Fruit fly (Drosophila melanogaster) whole organism, embryonic: ENCODE measurements around the gene mRpL15.

Experiments
- B-H1 ChIP-seq: fragments of 200-800 bp; sonication (Bioruptor generic); IDR thresholded peaks from 3 replicates; pipeline ENCODE4 v1.3.6; 2022; ENCODE audit warnings: missing biosample characterization, missing genetic modification characterization
- Blimp-1 ChIP-seq: fragments of 200-800 bp; sonication (Bioruptor generic); optimal IDR thresholded peaks from 3 replicates; lab custom pipeline; 2018; ENCODE audit warnings: missing biosample characterization, missing genetic modification characterization, mild to moderate bottlenecking, moderate library complexity, missing genetic modification reagents
- CG10366 ChIP-seq: fragments of 200-800 bp; sonication (Bioruptor generic); IDR thresholded peaks from 2 replicates; pipeline ENCODE4 v1.3.6; 2022; ENCODE audit warnings: missing biosample characterization, missing genetic modification characterization
- CG10431 ChIP-seq: fragments of 200-800 bp; sonication (Bioruptor generic); optimal IDR thresholded peaks from 3 replicates; lab custom pipeline; 2018; ENCODE audit warnings: missing biosample characterization, mild to moderate bottlenecking, missing genetic modification characterization
- CG10543 ChIP-seq: fragments of 200-800 bp; sonication (Bioruptor generic); optimal IDR thresholded peaks from 3 replicates; lab custom pipeline; 2017; ENCODE audit warnings: missing biosample characterization, mild to moderate bottlenecking, missing genetic modification characterization, moderate library complexity
- CG12155 ChIP-seq: fragments of 200-800 bp; sonication (Bioruptor generic); optimal IDR thresholded peaks from 3 replicates; lab custom pipeline; 2016; ENCODE audit warnings: missing biosample characterization, missing genetic modification characterization
- CG13296 ChIP-seq: fragments of 200-800 bp; sonication (Bioruptor generic); optimal IDR thresholded peaks from 3 replicates; lab custom pipeline; 2018; ENCODE audit warnings: missing biosample characterization, mild to moderate bottlenecking, missing genetic modification characterization
- CG1602 ChIP-seq: fragments of 200-800 bp; sonication (Bioruptor generic); optimal IDR thresholded peaks from 3 replicates; lab custom pipeline; 2016; ENCODE audit warnings: missing biosample characterization, missing genetic modification characterization
- CG1647 ChIP-seq: fragments of 200-800 bp; sonication (Bioruptor generic); optimal IDR thresholded peaks from 3 replicates; lab custom pipeline; 2016; ENCODE audit warnings: missing biosample characterization, missing genetic modification characterization
- CG17802 ChIP-seq: fragments of 200-800 bp; sonication (Bioruptor generic); optimal IDR thresholded peaks from 2 replicates; lab custom pipeline; 2018; ENCODE audit warnings: missing biosample characterization, mild to moderate bottlenecking, missing genetic modification characterization, moderate library complexity
- CG1792 ChIP-seq: fragments of 200-800 bp; sonication (Bioruptor generic); optimal IDR thresholded peaks from 2 replicates; lab custom pipeline; 2016; ENCODE audit warnings: missing biosample characterization, missing genetic modification characterization
- CG18476 ChIP-seq: fragments of 200-800 bp; sonication (Bioruptor generic); optimal IDR thresholded peaks from 2 replicates; lab custom pipeline; 2016; ENCODE audit warnings: missing biosample characterization, mild to moderate bottlenecking, missing genetic modification characterization
- CG30431 ChIP-seq: fragments of 200-800 bp; sonication (Bioruptor generic); optimal IDR thresholded peaks from 2 replicates; lab custom pipeline; 2017; ENCODE audit warnings: missing biosample characterization, missing genetic modification characterization
- CG3163 ChIP-seq: fragments of 200-800 bp; sonication (Bioruptor generic); optimal IDR thresholded peaks from 3 replicates; lab custom pipeline; 2016; ENCODE audit warnings: missing biosample characterization, missing genetic modification characterization
- CG32772 ChIP-seq: fragments of 200-800 bp; sonication (Bioruptor generic); IDR thresholded peaks from 2 replicates; pipeline ENCODE4 v1.3.6; 2022; ENCODE audit warnings: missing biosample characterization, missing genetic modification characterization
- CG34376 ChIP-seq: fragments of 200-800 bp; sonication (Bioruptor generic); optimal IDR thresholded peaks from 2 replicates; lab custom pipeline; 2018; ENCODE audit warnings: missing biosample characterization, mild to moderate bottlenecking, missing genetic modification characterization
- CG5245 ChIP-seq: fragments of 200-800 bp; sonication (Bioruptor generic); optimal IDR thresholded peaks from 3 replicates; lab custom pipeline; 2016; ENCODE audit warnings: missing biosample characterization, missing genetic modification characterization
- CG5953 ChIP-seq: fragments of 200-800 bp; sonication (Bioruptor generic); IDR thresholded peaks from 2 replicates; pipeline ENCODE4 v1.3.6; 2022; ENCODE audit warnings: missing biosample characterization, missing genetic modification characterization
- CG7786 ChIP-seq: fragments of 200-800 bp; sonication (Bioruptor generic); optimal IDR thresholded peaks from 2 replicates; lab custom pipeline; 2016; ENCODE audit warnings: missing biosample characterization, missing genetic modification characterization
- CG7839 ChIP-seq: fragments of 200-800 bp; sonication (Bioruptor generic); optimal IDR thresholded peaks from 3 replicates; lab custom pipeline; 2018; ENCODE audit warnings: missing biosample characterization, mild to moderate bottlenecking, missing genetic modification characterization, moderate library complexity
- CG7963 ChIP-seq: fragments of 200-800 bp; sonication (Bioruptor generic); IDR thresholded peaks from 3 replicates; pipeline ENCODE4 v1.3.6; 2022; ENCODE audit warnings: missing biosample characterization, missing genetic modification characterization; ENCODE audit not compliant: partially characterized antibody
- CG8281 ChIP-seq: fragments of 200-800 bp; sonication (Bioruptor generic); optimal IDR thresholded peaks from 2 replicates; lab custom pipeline; 2018; ENCODE audit warnings: missing biosample characterization, mild to moderate bottlenecking, missing genetic modification characterization, moderate library complexity
- CkIIα-i1 ChIP-seq: fragments of 200-800 bp; sonication (Bioruptor generic); IDR thresholded peaks from 2 replicates; pipeline ENCODE4 v1.3.6; 2022; ENCODE audit warnings: missing biosample characterization, missing genetic modification characterization
- D19A ChIP-seq: fragments of 200-800 bp; optimal IDR thresholded peaks from 3 replicates; lab custom pipeline; 2019; ENCODE audit warnings: missing biosample characterization, mild to moderate bottlenecking, missing genetic modification characterization, moderate library complexity
- Dbx ChIP-seq: fragments of 200-800 bp; sonication (Bioruptor generic); IDR thresholded peaks from 3 replicates; pipeline ENCODE4 v1.3.6; 2022; ENCODE audit warnings: missing biosample characterization, missing genetic modification characterization
- E2f2 ChIP-seq: fragments of 200-800 bp; sonication (Bioruptor generic); IDR thresholded peaks from 2 replicates; pipeline ENCODE4 v1.3.6; 2022; ENCODE audit warnings: missing biosample characterization, missing genetic modification characterization
- Elba2 ChIP-seq: fragments of 200-800 bp; sonication (Bioruptor generic); optimal IDR thresholded peaks from 3 replicates; lab custom pipeline; 2016; ENCODE audit warnings: missing biosample characterization, missing genetic modification characterization
- Hmr ChIP-seq: fragments of 200-800 bp; sonication (Bioruptor generic); optimal IDR thresholded peaks from 3 replicates; lab custom pipeline; 2017; ENCODE audit warnings: mild to moderate bottlenecking, missing biosample characterization, missing genetic modification reagents, missing genetic modification characterization
- Lhr ChIP-seq: fragments of 200-800 bp; sonication (Bioruptor generic); optimal IDR thresholded peaks from 3 replicates; lab custom pipeline; 2017; ENCODE audit warnings: mild to moderate bottlenecking, missing biosample characterization, missing genetic modification reagents, missing genetic modification characterization
- Mrtf ChIP-seq: fragments of 200-800 bp; sonication (Bioruptor generic); IDR thresholded peaks from 3 replicates; pipeline ENCODE4 v1.3.6; 2022; ENCODE audit warnings: missing biosample characterization, missing genetic modification characterization
- ci ChIP-seq: fragments of 200-800 bp; sonication (Bioruptor generic); IDR thresholded peaks from 3 replicates; pipeline ENCODE4 v1.3.6; 2022; ENCODE audit warnings: missing biosample characterization, missing genetic modification characterization
- crc ChIP-seq: fragments of 200-800 bp; sonication (Bioruptor generic); optimal IDR thresholded peaks from 2 replicates; lab custom pipeline; 2016; ENCODE audit warnings: missing biosample characterization, missing genetic modification characterization
- crol ChIP-seq: fragments of 200-800 bp; sonication (Bioruptor generic); IDR thresholded peaks from 2 replicates; pipeline ENCODE4 v1.3.6; 2022; ENCODE audit warnings: missing biosample characterization, missing genetic modification characterization
- dimm ChIP-seq: fragments of 200-800 bp; sonication (Bioruptor generic); IDR thresholded peaks from 2 replicates; pipeline ENCODE4 v1.3.6; 2022; ENCODE audit warnings: missing biosample characterization, missing genetic modification characterization
- dm ChIP-seq: fragments of 200-800 bp; sonication (Bioruptor generic); optimal IDR thresholded peaks from 3 replicates; lab custom pipeline; 2016; ENCODE audit warnings: missing biosample characterization, missing genetic modification characterization
- exex ChIP-seq: fragments of 200-800 bp; sonication (Bioruptor generic); optimal IDR thresholded peaks from 4 replicates; lab custom pipeline; 2018; ENCODE audit warnings: missing biosample characterization, mild to moderate bottlenecking, missing genetic modification characterization, moderate library complexity
- eyg ChIP-seq: fragments of 200-800 bp; sonication (Bioruptor generic); optimal IDR thresholded peaks from 3 replicates; lab custom pipeline; 2016; ENCODE audit warnings: missing biosample characterization, missing genetic modification characterization
- fd64A ChIP-seq: fragments of 200-800 bp; sonication (Bioruptor generic); optimal IDR thresholded peaks from 3 replicates; lab custom pipeline; 2018; ENCODE audit warnings: missing biosample characterization, mild to moderate bottlenecking, missing genetic modification characterization
- gcm2 ChIP-seq: fragments of 200-800 bp; sonication (Bioruptor generic); optimal IDR thresholded peaks from 2 replicates; lab custom pipeline; 2016; ENCODE audit warnings: missing biosample characterization, missing genetic modification characterization
- gro ChIP-seq: fragments of 200-800 bp; sonication (Bioruptor generic); optimal IDR thresholded peaks from 2 replicates; lab custom pipeline; 2016; ENCODE audit warnings: missing biosample characterization, missing genetic modification characterization
- ken ChIP-seq: fragments of 200-800 bp; sonication (Bioruptor generic); IDR thresholded peaks from 3 replicates; pipeline ENCODE4 v1.3.6; 2022; ENCODE audit warnings: missing biosample characterization, missing genetic modification characterization
- pita ChIP-seq: fragments of 200-800 bp; sonication (Bioruptor generic); optimal IDR thresholded peaks from 2 replicates; lab custom pipeline; 2017; ENCODE audit warnings: missing biosample characterization, mild to moderate bottlenecking, missing genetic modification characterization
- run ChIP-seq: fragments of 200-800 bp; sonication (Bioruptor generic); optimal IDR thresholded peaks from 3 replicates; lab custom pipeline; 2018; ENCODE audit warnings: missing biosample characterization, mild to moderate bottlenecking, missing genetic modification characterization
- seq ChIP-seq: fragments of 200-800 bp; sonication (Bioruptor generic); IDR thresholded peaks from 2 replicates; pipeline ENCODE4 v1.3.6; 2022; ENCODE audit warnings: missing biosample characterization, missing genetic modification characterization
- slou ChIP-seq: fragments of 200-800 bp; sonication (Bioruptor generic); optimal IDR thresholded peaks from 3 replicates; lab custom pipeline; 2016; ENCODE audit warnings: missing biosample characterization, missing genetic modification characterization
- tna ChIP-seq: fragments of 200-800 bp; sonication (Bioruptor generic); IDR thresholded peaks from 2 replicates; pipeline ENCODE4 v1.3.6; 2022; ENCODE audit warnings: missing biosample characterization, missing genetic modification characterization; ENCODE audit not compliant: partially characterized antibody
- tx ChIP-seq: fragments of 200-800 bp; sonication (Bioruptor generic); optimal IDR thresholded peaks from 2 replicates; lab custom pipeline; 2016; ENCODE audit warnings: missing biosample characterization, missing genetic modification characterization
- unc-4 ChIP-seq: fragments of 200-800 bp; sonication (Bioruptor generic); IDR thresholded peaks from 2 replicates; pipeline ENCODE4 v1.3.6; 2022; ENCODE audit warnings: missing biosample characterization, missing genetic modification characterization; ENCODE audit not compliant: partially characterized antibody

The mRpL15 gene

DNA sequence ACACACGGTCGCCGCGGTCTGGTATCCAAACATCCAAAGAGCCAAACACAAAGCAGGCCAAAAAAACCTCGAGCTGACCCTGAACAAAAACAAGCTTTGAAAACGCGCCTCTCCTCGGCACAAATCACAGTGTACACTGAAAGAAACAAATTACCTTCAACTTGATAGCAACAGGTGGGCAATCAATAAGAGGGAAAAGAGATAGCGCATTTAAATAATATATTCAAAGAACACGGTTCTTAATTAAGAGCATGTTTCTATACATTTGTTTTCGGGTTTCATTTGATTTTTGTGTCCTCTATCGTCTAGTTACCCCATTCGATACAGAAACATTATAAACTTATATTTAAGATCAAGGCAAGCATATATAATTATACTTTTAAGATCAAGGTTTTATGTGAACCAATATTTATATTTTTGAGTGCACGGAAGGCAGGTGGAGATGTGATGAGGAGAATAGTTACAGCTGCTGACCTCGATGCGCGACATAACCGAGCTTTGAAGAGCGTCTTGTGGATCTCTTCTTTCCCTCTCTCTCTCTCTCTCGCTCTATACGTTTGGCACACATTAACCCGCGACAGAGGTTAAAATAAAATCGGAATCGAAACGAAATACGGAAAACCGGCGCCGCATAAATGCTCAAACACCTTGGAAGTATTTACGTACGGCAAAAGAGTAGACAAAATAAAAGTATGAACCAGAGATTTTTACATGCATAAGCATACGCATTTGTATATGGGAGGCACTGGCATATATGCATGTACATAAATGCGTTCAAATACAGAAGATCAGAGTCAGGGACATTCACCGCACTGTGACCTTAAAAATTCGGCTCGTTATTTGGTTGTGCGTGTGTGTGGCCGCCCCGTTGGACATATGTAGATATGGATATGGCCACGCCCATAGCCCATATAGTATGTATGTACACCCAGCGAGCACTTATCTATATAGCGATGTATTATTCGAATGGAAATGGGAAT is 37.5 kb downstream of the mRpL15 start (continued):
- TF ChIP-seq CG5245 (GFP tag; lab: Kevin White, UChicago): peak; percentile 70
- TF ChIP-seq CG10543: peak; percentile 91
- peak; percentile 75 for TF ChIP-seq tx
- peak; percentile 23; the same call in 1 of the 2 replicates for TF ChIP-seq CG32772
- TF ChIP-seq B-H1: peak; percentile 67
- peak; percentile 79 for TF ChIP-seq gro
- peak; percentile 1; the same call in 1 of the 2 replicates for TF ChIP-seq unc-4 (GFP tag; lab: Robert Waterston, UW)
- no peak for TF ChIP-seq crol
- TF ChIP-seq CG1792 (GFP tag; lab: Kevin White, UChicago): peak; percentile 41
- peak; percentile 63; the same call in 1 of the 3 replicates for TF ChIP-seq Mrtf (GFP tag; lab: Robert Waterston, UW)
- TF ChIP-seq eyg (GFP tag; lab: Kevin White, UChicago): peak; percentile 47
- TF ChIP-seq dm (GFP tag; lab: Kevin White, UChicago): peak; percentile 47
- TF ChIP-seq CG34376: peak; percentile 71
- TF ChIP-seq CG10431 (GFP tag; lab: Kevin White, UChicago): peak; percentile 56
- peak; percentile 59; the same call in 2 of the 3 replicates for TF ChIP-seq ken (GFP tag; lab: Robert Waterston, UW)
- TF ChIP-seq CG7786 (GFP tag; lab: Kevin White, UChicago): peak; percentile 63
- TF ChIP-seq CG5953 (GFP tag; lab: Robert Waterston, UW): no peak; the same call in 1 of the 2 replicates
- peak; percentile 81 for TF ChIP-seq Blimp-1 (GFP tag; lab: Kevin White, UChicago)
- TF ChIP-seq exex (tag; lab: Kevin White, UChicago): peak; percentile 55
- peak; percentile 74 for TF ChIP-seq CG12155 (GFP tag; lab: Kevin White, UChicago)
- TF ChIP-seq CG17802 (tag; lab: Kevin White, UChicago): peak; percentile 56
- peak; percentile 76 for TF ChIP-seq run
- TF ChIP-seq CG1602 (GFP tag; lab: Kevin White, UChicago): peak; percentile 85
- peak; percentile 91 for TF ChIP-seq CG7839
- TF ChIP-seq CG3163 (GFP tag; lab: Kevin White, UChicago): peak; percentile 13
- no peak for TF ChIP-seq CkIIα-i1 (GFP tag; lab: Robert Waterston, UW)
- TF ChIP-seq seq (GFP tag; lab: Robert Waterston, UW): peak; percentile 86
- peak; percentile 52 for TF ChIP-seq crc (GFP tag; lab: Kevin White, UChicago)
- peak; percentile 69 for TF ChIP-seq CG30431 (GFP tag; lab: Kevin White, UChicago)
- TF ChIP-seq Hmr: peak; percentile 88
- TF ChIP-seq slou: peak; percentile 52
- peak; percentile 84 for TF ChIP-seq D19A (tag; lab: Kevin White, UChicago)
- TF ChIP-seq CG10366: peak; percentile 67
- TF ChIP-seq ci (GFP tag; lab: Robert Waterston, UW): peak; percentile 48; the same call in 2 of the 3 replicates
- peak; percentile 50; the same call in 1 of the 2 replicates for TF ChIP-seq E2f2 (GFP tag; lab: Robert Waterston, UW)
- TF ChIP-seq CG8281: peak; percentile 70
- TF ChIP-seq Elba2 (GFP tag; lab: Kevin White, UChicago): peak; percentile 5
- TF ChIP-seq CG1647 (GFP tag; lab: Kevin White, UChicago): peak; percentile 65
- no peak for TF ChIP-seq tna (GFP tag; lab: Robert Waterston, UW)
- TF ChIP-seq CG18476 (GFP tag; lab: Kevin White, UChicago): peak; percentile 74
- no peak for TF ChIP-seq pita (GFP tag; lab: Kevin White, UChicago)
- TF ChIP-seq fd64A (GFP tag; lab: Kevin White, UChicago): peak; percentile 11
- TF ChIP-seq Dbx (GFP tag; lab: Robert Waterston, UW): peak; percentile 61; the same call in 2 of the 3 replicates
- no peak for TF ChIP-seq dimm (GFP tag; lab: Robert Waterston, UW)
- peak; percentile 86 for TF ChIP-seq CG13296 (GFP tag; lab: Kevin White, UChicago)
- no peak for TF ChIP-seq CG7963 (GFP tag; lab: Robert Waterston, UW)
- TF ChIP-seq gcm2 (GFP tag; lab: Kevin White, UChicago): peak; percentile 83
- peak; percentile 43 for TF ChIP-seq Lhr (GFP tag; lab: Kevin White, UChicago)
